Fruit fly (Drosophila melanogaster): ENCODE measurements around the gene Pdp.

Pdp gene

DNA sequence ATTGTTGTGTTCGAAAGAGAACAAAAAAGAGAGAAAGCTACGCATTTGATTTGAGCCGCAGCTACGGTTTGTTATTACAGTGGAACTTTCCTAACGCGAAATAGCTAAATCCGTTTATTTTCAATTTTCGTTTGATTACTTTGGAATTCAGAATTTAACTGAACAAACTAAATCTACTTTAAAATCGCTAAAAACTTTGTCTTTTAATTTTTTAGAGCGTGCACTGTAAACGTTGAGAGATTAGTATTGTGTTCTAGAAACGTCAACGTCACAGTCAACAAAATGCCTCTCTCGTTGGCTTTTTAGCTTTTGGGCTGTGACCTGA is 41.7 kb downstream of the Pdp start (continued):
- peak; percentile 85 for TF ChIP-seq CG9932 (GFP tag; IDR thresholded peaks at IDR 0.05)
- TF ChIP-seq CG18011 (GFP tag; optimal IDR thresholded peaks at IDR 0.05), result no peak
- peak; percentile 72 for TF ChIP-seq HLH3B (GFP tag; IDR thresholded peaks at IDR 0.05)
- peak; percentile 80 for TF ChIP-seq CG6689 (GFP tag; IDR thresholded peaks at IDR 0.05)
- TF ChIP-seq CG2199 (GFP tag; IDR thresholded peaks at IDR 0.05), result 0 out of 3 replicates have a peak, but pooled peaks have one; percentile 57
- TF ChIP-seq pnt (GFP tag; optimal IDR thresholded peaks at IDR 0.05), result peak; percentile 41
- TF ChIP-seq zen2 (GFP tag; IDR thresholded peaks at IDR 0.05; ENCODE audit: partially characterized antibody), result no peak
- peak; percentile 19 for TF ChIP-seq Sry-δ (GFP tag; optimal IDR thresholded peaks at IDR 0.05)
- TF ChIP-seq Rx (GFP tag; IDR thresholded peaks at IDR 0.05), result peak; percentile 55
- TF ChIP-seq D19B (GFP tag; optimal IDR thresholded peaks at IDR 0.05), result peak; percentile 8
- TF ChIP-seq CG15269 (tag; optimal IDR thresholded peaks at IDR 0.05), result peak; percentile 71
- TF ChIP-seq CG1832 (GFP tag; optimal IDR thresholded peaks at IDR 0.05), result no peak
- peak; percentile 48; the same call in 1 of the 3 replicates for TF ChIP-seq CG3726 (GFP tag; IDR thresholded peaks at IDR 0.05)
- 0 out of 3 replicates have a peak, but pooled peaks have one; percentile 42 for TF ChIP-seq CG6175 (GFP tag; IDR thresholded peaks at IDR 0.05)
- TF ChIP-seq H2.0 (GFP tag; IDR thresholded peaks at IDR 0.05), result peak; percentile 60
- TF ChIP-seq CG13894 (tag; optimal IDR thresholded peaks at IDR 0.05), result peak; percentile 68
- TF ChIP-seq CG4328 (GFP tag; optimal IDR thresholded peaks at IDR 0.05), result no peak
- peak; percentile 78 for TF ChIP-seq Fer1 (GFP tag; optimal IDR thresholded peaks at IDR 0.05)
- TF ChIP-seq oc (tag; optimal IDR thresholded peaks at IDR 0.05), result peak; percentile 77
- TF ChIP-seq CG2678 (tag; optimal IDR thresholded peaks at IDR 0.05), result peak; percentile 80
- TF ChIP-seq Mrtf (GFP tag; IDR thresholded peaks at IDR 0.05), result peak; percentile 53; the same call in 1 of the 3 replicates
- TF ChIP-seq bab2 (GFP tag; optimal IDR thresholded peaks at IDR 0.05), result peak; percentile 66
- peak; percentile 57; the same call in 1 of the 2 replicates for TF ChIP-seq CG11085 (GFP tag; IDR thresholded peaks at IDR 0.05)
- peak; percentile 54 to 69 for TF ChIP-seq dpn (GFP tag; optimal IDR thresholded peaks at IDR 0.05)
- peak; percentile 1 for TF ChIP-seq ab (GFP tag; optimal IDR thresholded peaks at IDR 0.05)
- peak; percentile 49; the same call in 1 of the 2 replicates for TF ChIP-seq peb (GFP tag; IDR thresholded peaks at IDR 0.05)
- TF ChIP-seq CG32532 (GFP tag; IDR thresholded peaks at IDR 0.05), result peak; percentile 81
- peak; percentile 6; the same call in 1 of the 3 replicates for TF ChIP-seq sr (GFP tag; IDR thresholded peaks at IDR 0.05)
- peak; percentile 24 for TF ChIP-seq gcm (GFP tag; optimal IDR thresholded peaks at IDR 0.05)
- TF ChIP-seq az2 (GFP tag; optimal IDR thresholded peaks at IDR 0.05), result peak; percentile 54
- TF ChIP-seq CG13123 (GFP tag; optimal IDR thresholded peaks at IDR 0.05), result peak; percentile 25
- no peak for TF ChIP-seq dan (GFP tag; IDR thresholded peaks at IDR 0.05)
- peak; percentile 57 for TF ChIP-seq CG8924 (tag; optimal IDR thresholded peaks at IDR 0.05)
- peak; percentile 73 for TF ChIP-seq CG10366 (GFP tag; IDR thresholded peaks at IDR 0.05)
- no peak for TF ChIP-seq trh (GFP tag; optimal IDR thresholded peaks at IDR 0.05)
- TF ChIP-seq Neu2 (GFP tag; optimal IDR thresholded peaks at IDR 0.05; ENCODE audit: borderline replicate concordance), result no peak
- peak; percentile 48 for TF ChIP-seq slp2 (GFP tag; optimal IDR thresholded peaks at IDR 0.05)
- peak; percentile 59 for TF ChIP-seq Oli (tag; optimal IDR thresholded peaks at IDR 0.05)
- TF ChIP-seq CG1233 (GFP tag; optimal IDR thresholded peaks at IDR 0.05), result peak; percentile 38
- 0 out of 2 replicates have a peak, but pooled peaks have one; percentile 13 for TF ChIP-seq klu (GFP tag; IDR thresholded peaks at IDR 0.05)
- 0 out of 3 replicates have a peak, but pooled peaks have one; percentile 29 for TF ChIP-seq Optix (GFP tag; IDR thresholded peaks at IDR 0.05)
- TF ChIP-seq sob (GFP tag; IDR thresholded peaks at IDR 0.05), result peak; percentile 71
- TF ChIP-seq CG32772 (GFP tag; IDR thresholded peaks at IDR 0.05), result peak; percentile 64
- TF ChIP-seq lmd (GFP tag; IDR thresholded peaks at IDR 0.05), result peak; percentile 67
- TF ChIP-seq vfl (GFP tag; optimal IDR thresholded peaks at IDR 0.05), result no peak
- TF ChIP-seq CG8478 (optimal IDR thresholded peaks at IDR 0.05), result no peak
- peak; percentile 42 for TF ChIP-seq B-H2 (GFP tag; optimal IDR thresholded peaks at IDR 0.05)
- no peak for TF ChIP-seq Dref (GFP tag; IDR thresholded peaks at IDR 0.05)
- peak; percentile 55 for TF ChIP-seq CG30403 (GFP tag; optimal IDR thresholded peaks at IDR 0.05)
- peak; percentile 58 for TF ChIP-seq CG11247 (GFP tag; IDR thresholded peaks at IDR 0.05)
- no peak for TF ChIP-seq da (GFP tag; optimal IDR thresholded peaks at IDR 0.05)
- peak; percentile 15 for TF ChIP-seq CG15601 (tag; optimal IDR thresholded peaks at IDR 0.05)
